Worm (Caenorhabditis elegans): ENCODE measurements around the gene htz-1.

htz-1 gene

DNA sequence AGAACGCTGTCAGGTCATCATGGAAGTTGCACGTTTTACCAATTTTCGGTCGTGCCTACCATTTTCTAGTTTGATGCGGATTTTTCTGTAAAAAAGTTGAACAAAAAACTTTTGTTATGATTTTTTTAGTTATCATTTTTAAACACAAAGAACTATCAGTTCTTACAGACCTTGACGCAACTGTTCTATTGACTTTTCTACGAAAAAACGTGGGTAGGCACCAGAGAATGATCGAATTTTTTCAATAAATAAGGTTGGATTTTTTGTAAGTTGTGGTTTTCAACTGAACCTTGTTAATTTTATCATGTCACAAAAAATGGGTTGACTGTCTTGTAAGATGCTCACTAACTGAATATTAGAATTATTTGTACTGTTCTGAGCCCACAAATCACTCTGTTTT is 32.6 kb downstream of the htz-1 start:
- TF ChIP-seq nhr-80 (tag; optimal IDR thresholded peaks at IDR 0.05) (peak; percentile 6), F22D6.2 (tag; optimal IDR thresholded peaks at IDR 0.05) (peak; percentile 7), lag-1 (GFP tag; IDR thresholded peaks at IDR 0.05) (no peak), dpl-1 (GFP tag; optimal IDR thresholded peaks at IDR 0.05) (no peak), madf-6 (GFP tag; IDR thresholded peaks at IDR 0.05) (no peak)

DNA sequence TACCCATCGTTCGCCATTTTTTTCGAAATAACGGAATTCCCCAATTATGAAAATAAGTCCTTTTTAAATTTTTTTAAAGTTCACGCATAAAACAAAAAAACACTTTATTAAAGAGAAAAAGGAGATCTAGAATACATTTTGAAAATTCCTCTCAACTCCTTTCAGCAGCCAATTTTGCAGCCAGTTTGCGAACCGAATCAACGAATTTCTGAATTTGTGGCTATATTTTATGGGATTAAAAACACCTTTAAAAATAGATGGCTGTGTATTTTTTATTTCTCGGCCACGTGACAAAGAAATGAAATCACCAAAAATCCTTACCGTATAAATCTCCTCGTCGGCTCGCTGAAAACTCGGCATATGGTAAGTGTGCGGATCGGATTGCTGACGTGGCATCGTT is 34.0 kb downstream of the htz-1 start, which contains the start of gene M01H9.10:
TSS of gene M01H9.10 (minus strand) at position 101 of the 400 bp plus-strand sequence.
- no peak for TF ChIP-seq snpc-1.3 (tag; optimal IDR thresholded peaks at IDR 0.05; ENCODE audit: insufficient read depth)
- no peak for TF ChIP-seq chd-7 (tag; optimal IDR thresholded peaks at IDR 0.05)
- TF ChIP-seq nhr-179 (tag; optimal IDR thresholded peaks at IDR 0.05) = no peak
- no peak for TF ChIP-seq fkh-3 (tag; optimal IDR thresholded peaks at IDR 0.05)
- TF ChIP-seq ztf-28 (GFP tag; IDR thresholded peaks at IDR 0.05) = no peak

DNA sequence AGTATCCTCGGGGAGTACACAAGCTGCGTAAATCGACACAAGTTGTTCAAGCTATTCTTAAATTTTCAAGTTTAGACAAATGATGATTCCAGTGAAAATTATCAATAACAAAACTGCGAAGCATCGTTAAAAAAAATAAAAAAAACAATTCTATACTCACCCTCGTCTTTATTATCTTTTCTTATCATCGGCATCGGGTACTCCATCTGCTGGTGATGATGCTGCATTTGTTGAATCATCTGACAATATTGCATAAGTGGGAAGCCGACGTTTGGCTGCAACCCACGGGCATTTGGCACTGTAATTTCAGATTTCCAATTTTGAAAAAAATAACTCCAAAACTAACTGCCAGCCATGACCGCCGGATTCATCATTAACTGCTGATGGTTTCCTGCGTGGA is 35.3 kb downstream of the htz-1 start:
- TF ChIP-seq sea-2 (GFP tag; IDR thresholded peaks at IDR 0.05) = no peak
- peak; percentile 10 for TF ChIP-seq nhr-80 (tag; optimal IDR thresholded peaks at IDR 0.05)
- no peak for TF ChIP-seq egl-18 (GFP tag; IDR thresholded peaks at IDR 0.05)

DNA sequence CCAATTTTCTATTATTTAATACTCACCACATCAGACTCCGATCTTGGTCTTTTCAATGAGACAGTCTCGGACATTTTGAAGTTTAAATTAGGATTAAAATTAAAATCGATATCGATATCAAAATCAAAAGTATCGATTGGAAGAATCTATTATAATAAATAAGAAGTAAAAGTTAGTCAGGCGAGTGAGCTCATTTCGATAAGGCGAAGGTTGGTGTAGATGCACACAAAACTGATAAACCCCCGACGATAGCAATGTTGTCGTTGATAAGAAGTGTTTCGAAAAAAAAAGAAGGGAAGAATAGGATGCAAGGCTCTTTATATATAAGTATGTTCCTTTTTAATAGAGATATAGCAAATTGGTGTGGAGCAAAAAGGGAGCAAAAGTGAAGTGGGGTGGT is 36.5 kb downstream of the htz-1 start, which contains the start of gene M01H9.4:
TSS of gene M01H9.4 (minus strand) at position 379 of the 400 bp plus-strand sequence.
- TF ChIP-seq sptf-2 (GFP tag; optimal IDR thresholded peaks at IDR 0.05) (no peak), nhr-80 (tag; optimal IDR thresholded peaks at IDR 0.05) (peak; percentile 83), xnd-1 (tag; optimal IDR thresholded peaks at IDR 0.05) (no peak), T26A5.8 (tag; optimal IDR thresholded peaks at IDR 0.05) (no peak), nhr-90 (tag; optimal IDR thresholded peaks at IDR 0.05) (no peak), lag-1 (GFP tag; IDR thresholded peaks at IDR 0.05) (no peak)

DNA sequence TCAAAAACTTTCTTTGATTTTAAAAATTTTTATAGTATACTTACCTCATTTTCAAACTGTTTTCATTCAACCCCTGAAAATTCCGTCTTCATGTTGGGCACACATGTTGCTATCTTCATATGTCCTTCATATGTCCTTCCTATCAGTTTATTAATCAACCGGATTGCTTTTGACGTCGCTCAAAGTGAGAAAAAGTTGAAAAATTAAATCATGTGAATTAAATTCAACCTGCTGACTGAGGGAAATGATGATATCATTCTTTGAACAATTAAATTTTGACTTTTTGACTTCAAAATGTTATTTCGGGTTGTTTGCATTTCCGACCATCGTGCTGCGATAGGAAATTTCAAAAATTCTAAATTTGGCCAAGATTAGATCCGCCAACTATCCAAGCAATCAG is 38.5 kb downstream of the htz-1 start:
- TF ChIP-seq pbrm-1 (GFP tag; IDR thresholded peaks at IDR 0.05) (no peak), snpc-1.3 (tag; optimal IDR thresholded peaks at IDR 0.05; ENCODE audit: insufficient read depth) (no peak), zfh-2 (GFP tag; conservative IDR thresholded peaks at IDR 0.05) (no peak), nhr-80 (tag; optimal IDR thresholded peaks at IDR 0.05) (peak; percentile 57), F23B12.7 (tag; optimal IDR thresholded peaks at IDR 0.05; ENCODE audit: insufficient read depth) (no peak), hlh-12 (tag; optimal IDR thresholded peaks at IDR 0.05) (no peak)

DNA sequence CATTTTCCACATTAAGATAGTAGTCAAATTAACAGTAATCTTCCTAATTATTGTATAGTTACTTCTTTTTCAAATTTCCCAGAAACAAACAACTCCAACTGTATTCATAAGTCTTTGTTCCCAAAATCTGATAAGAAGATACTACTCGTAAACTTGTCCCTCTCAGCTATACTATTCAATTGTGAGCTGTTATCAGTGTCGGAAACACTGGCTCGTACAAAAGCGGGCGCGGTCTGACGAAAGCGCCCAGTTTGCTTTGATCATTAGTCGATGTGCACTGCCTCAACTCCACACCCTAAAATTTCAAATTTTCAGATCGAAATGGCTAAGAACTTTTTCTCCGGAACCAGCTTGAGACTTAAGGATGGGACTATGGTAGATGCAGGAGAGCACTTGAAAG is 40.7 kb downstream of the htz-1 start, which contains the start of gene trx-3:
TSS of gene trx-3 (plus strand) at position 291 of the 400 bp plus-strand sequence.
- TF ChIP-seq nhr-80 (tag; optimal IDR thresholded peaks at IDR 0.05) (peak; percentile 53), lin-26 (GFP tag; IDR thresholded peaks at IDR 0.05) (no peak)

DNA sequence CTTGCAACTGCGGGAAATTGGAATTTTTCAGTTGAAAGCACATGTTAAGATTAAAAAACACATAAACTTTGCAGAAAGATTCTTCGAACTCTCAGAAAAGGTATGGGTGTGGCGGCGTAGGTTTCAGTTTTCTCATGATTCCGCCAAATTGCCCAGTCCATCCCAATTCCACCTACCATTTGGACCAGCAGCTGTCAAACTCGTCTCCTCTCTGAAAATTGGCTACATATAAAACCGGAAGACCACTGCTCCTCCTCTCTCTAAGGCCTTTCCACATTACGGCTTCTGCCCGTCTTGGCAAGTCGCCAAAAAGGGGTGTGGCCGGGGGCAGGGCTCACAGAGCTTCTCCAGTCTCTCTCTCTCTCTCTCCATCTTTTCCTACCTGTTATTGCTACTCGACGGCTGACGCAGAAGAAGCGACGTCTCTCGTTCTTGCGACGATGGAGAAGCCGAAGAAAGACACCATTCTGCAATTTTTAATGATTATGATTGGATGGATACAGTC is 44.2 kb downstream of the htz-1 start, which contains the start of gene ZK180.7:
TSS of gene ZK180.7 (plus strand) at position 395 of the 505 bp plus-strand sequence.
- TF ChIP-seq lag-1 (GFP tag; IDR thresholded peaks at IDR 0.05) (no peak), zfh-2 (GFP tag; conservative IDR thresholded peaks at IDR 0.05) (peak; percentile 76), nhr-80 (tag; optimal IDR thresholded peaks at IDR 0.05) (no peak), egrh-3 (GFP tag; IDR thresholded peaks at IDR 0.05) (peak; percentile 21; the same call in 1 of the 2 replicates)
